Fruit fly (Drosophila melanogaster): Measurements from ENCODE around the gene CG14543.

Gene CG14543

dm6 chr3R:26106595-26107152 is 50.2 kb downstream of the CG14543 start, which contains the start of gene Cipc (continued):
- TF ChIP-seq CG2120 (GFP tag; optimal IDR thresholded peaks at IDR 0.05) (peak; percentile 66), CG1603 (tag; optimal IDR thresholded peaks at IDR 0.05) (no peak), inv (GFP tag; IDR thresholded peaks at IDR 0.05; ENCODE audit: partially characterized antibody) (no peak; the same call in 1 of the 2 replicates), CG2875 (GFP tag; optimal IDR thresholded peaks at IDR 0.05) (peak; percentile 63), zfh1 (GFP tag; IDR thresholded peaks at IDR 0.05) (peak; percentile 77; the same call in 2 of the 3 replicates), ara (GFP tag; IDR thresholded peaks at IDR 0.05) (no peak; the same call in 1 of the 2 replicates), z (GFP tag; IDR thresholded peaks at IDR 0.05) (0 out of 3 replicates have a peak, but pooled peaks have one; percentile 27), CG10267 (tag; optimal IDR thresholded peaks at IDR 0.05) (peak; percentile 63), CG12155 (GFP tag; optimal IDR thresholded peaks at IDR 0.05) (peak; percentile 17), CG10274 (GFP tag; optimal IDR thresholded peaks at IDR 0.05) (peak; percentile 35), CG7372 (GFP tag; IDR thresholded peaks at IDR 0.05) (0 out of 2 replicates have a peak, but pooled peaks have one; percentile 34), fd64A (GFP tag; optimal IDR thresholded peaks at IDR 0.05) (peak; percentile 10), sens (GFP tag) (peak; percentile 51), HmgD (GFP tag; optimal IDR thresholded peaks at IDR 0.05) (peak; percentile 32), sug (tag; optimal IDR thresholded peaks at IDR 0.05) (peak; percentile 82), CG6254 (GFP tag; optimal IDR thresholded peaks at IDR 0.05) (peak; percentile 17), caup (GFP tag; optimal IDR thresholded peaks at IDR 0.05; ENCODE audit: severe bottlenecking) (peak; percentile 92), croc (GFP tag; conservative IDR thresholded peaks at IDR 0.05) (peak; percentile 55; the same call in 2 of the 3 replicates), D (optimal IDR thresholded peaks at IDR 0.05) (no peak), D (GFP tag; optimal IDR thresholded peaks at IDR 0.05) (peak; percentile 17), CG6791 (GFP tag; IDR thresholded peaks at IDR 0.05; ENCODE audit: partially characterized antibody) (no peak), CG15601 (tag; optimal IDR thresholded peaks at IDR 0.05) (peak; percentile 27), ap (GFP tag; IDR thresholded peaks at IDR 0.05) (peak; percentile 48), lov (optimal IDR thresholded peaks at IDR 0.05) (no peak), lov (GFP tag; IDR thresholded peaks at IDR 0.05) (peak; percentile 21; the same call in 1 of the 3 replicates), sisA (GFP tag; IDR thresholded peaks at IDR 0.05) (0 out of 2 replicates have a peak, but pooled peaks have one; percentile 5), CG1792 (GFP tag; optimal IDR thresholded peaks at IDR 0.05) (no peak), CG3163 (GFP tag; optimal IDR thresholded peaks at IDR 0.05) (no peak), gfzf (GFP tag; optimal IDR thresholded peaks at IDR 0.05) (no peak), lab (GFP tag; optimal IDR thresholded peaks at IDR 0.05) (peak; percentile 88), CkIIα-i1 (GFP tag; IDR thresholded peaks at IDR 0.05) (no peak), CG6175 (GFP tag; IDR thresholded peaks at IDR 0.05) (peak; percentile 81; the same call in 2 of the 3 replicates), CG14050 (GFP tag; IDR thresholded peaks at IDR 0.05) (peak; percentile 73), chinmo (GFP tag; IDR thresholded peaks at IDR 0.05; ENCODE audit: partially characterized antibody) (peak; percentile 96), CG17385 (GFP tag; optimal IDR thresholded peaks at IDR 0.05) (peak; percentile 74), slou (GFP tag; optimal IDR thresholded peaks at IDR 0.05) (peak; percentile 50), CG13624 (GFP tag; optimal IDR thresholded peaks at IDR 0.05) (peak; percentile 56), jigr1 (GFP tag; IDR thresholded peaks at IDR 0.05) (no peak), CG13123 (GFP tag; optimal IDR thresholded peaks at IDR 0.05) (no peak), Deaf1 (tag; optimal IDR thresholded peaks at IDR 0.05) (peak; percentile 94), CG7928 (GFP tag; optimal IDR thresholded peaks at IDR 0.05) (no peak), CG4854 (GFP tag; optimal IDR thresholded peaks at IDR 0.05) (peak; percentile 38), Eip74EF (GFP tag; optimal IDR thresholded peaks at IDR 0.05) (peak in 1 of 2 experiments; percentile 87), dpn (GFP tag; optimal IDR thresholded peaks at IDR 0.05) (peak; percentile 19 to 69), CG16779 (GFP tag; IDR thresholded peaks at IDR 0.05) (peak; percentile 70; the same call in 1 of the 2 replicates), ranshi (GFP tag; IDR thresholded peaks at IDR 0.05) (peak; percentile 66), B-H1 (GFP tag; IDR thresholded peaks at IDR 0.05) (peak; percentile 57), CG10431 (GFP tag; optimal IDR thresholded peaks at IDR 0.05) (no peak), CG30431 (GFP tag; optimal IDR thresholded peaks at IDR 0.05) (peak; percentile 27), CG10959 (GFP tag; IDR thresholded peaks at IDR 0.05) (peak; percentile 40; the same call in 1 of the 2 replicates)
